Worm (Caenorhabditis elegans): ENCODE data around the gene pqn-54.

- TF ChIP-seq gei-17 (GFP tag; optimal IDR thresholded peaks at IDR 0.05) = no peak
- TF ChIP-seq unc-130 (GFP tag; optimal IDR thresholded peaks at IDR 0.05) = no peak
- no peak for TF ChIP-seq madf-6 (GFP tag; IDR thresholded peaks at IDR 0.05)
- TF ChIP-seq C06A6.2 (GFP tag; conservative IDR thresholded peaks at IDR 0.05) = no peak
- no peak for TF ChIP-seq tbp1 (GFP tag; optimal IDR thresholded peaks at IDR 0.05)
- no peak for TF ChIP-seq unc-62 (GFP tag; optimal IDR thresholded peaks at IDR 0.05)
- no peak for TF ChIP-seq xnd-1 (tag; optimal IDR thresholded peaks at IDR 0.05)
- no peak for TF ChIP-seq nhr-80 (tag; optimal IDR thresholded peaks at IDR 0.05)
- TF ChIP-seq him-1 (tag; optimal IDR thresholded peaks at IDR 0.05) = no peak
These were observed 42.5 kb upstream of the pqn-54 start for ce11 chrV:1422269-1422668.
